Worm (Caenorhabditis elegans) whole organism, midembryonic: ENCODE measurements around the gene srsx-35.

ENCODE experiments used
- T22C8.4 ChIP-seq: fragments of 200-800 bp; sonication (Bioruptor generic); IDR thresholded peaks from 2 replicates; pipeline ENCODE4 v1.3.6; 2022; ENCODE audit warnings: missing genetic modification characterization, missing compliant biosample characterization
- cog-1 ChIP-seq: sonication (generic microtip); optimal IDR thresholded peaks from 2 replicates; lab custom pipeline; 2016; ENCODE audit warnings: missing genetic modification characterization, missing compliant biosample characterization
- flt-1 ChIP-seq: fragments of 200-800 bp; sonication (Bioruptor generic); IDR thresholded peaks from 2 replicates; pipeline ENCODE4 v1.3.6; 2022; ENCODE audit warnings: missing genetic modification characterization, missing compliant biosample characterization
- klf-2 ChIP-seq: fragments of 200-800 bp; sonication (Bioruptor generic); conservative IDR thresholded peaks from 2 replicates; pipeline ENCODE4 v1.3.6; 2022; ENCODE audit warnings: missing genetic modification reagents, missing genetic modification characterization, missing compliant biosample characterization
- med-1 ChIP-seq: sonication (generic microtip); optimal IDR thresholded peaks from 2 replicates; lab custom pipeline; 2017; ENCODE audit warnings: missing genetic modification characterization, mild to moderate bottlenecking, missing compliant biosample characterization, antibody characterized with exemption, missing genetic modification reagents; ENCODE audit not compliant: insufficient read depth
- ref-1 ChIP-seq: fragments of 200-800 bp; sonication (Bioruptor generic); conservative IDR thresholded peaks from 2 replicates; pipeline ENCODE4 v1.3.6; 2022; ENCODE audit warnings: missing genetic modification reagents, missing genetic modification characterization, missing compliant biosample characterization
- tab-1 ChIP-seq: fragments of 200-800 bp; sonication (Bioruptor generic); IDR thresholded peaks from 2 replicates; pipeline ENCODE4 v1.3.6; 2022; ENCODE audit warnings: missing genetic modification characterization, missing compliant biosample characterization
- ztf-23 ChIP-seq: fragments of 200-800 bp; sonication (Bioruptor generic); IDR thresholded peaks from 2 replicates; pipeline ENCODE4 v1.3.6; 2022; ENCODE audit warnings: missing genetic modification reagents, missing genetic modification characterization, missing compliant biosample characterization
- ztf-29 ChIP-seq: fragments of 200-800 bp; sonication (Bioruptor generic); IDR thresholded peaks from 2 replicates; pipeline ENCODE4 v1.3.6; 2022; ENCODE audit warnings: missing genetic modification reagents, missing genetic modification characterization, missing compliant biosample characterization

srsx-35 gene

ce11 chrV:20716830-20717441, 35.7 kb downstream of the srsx-35 start:
- no peak for TF ChIP-seq med-1
- TF ChIP-seq ztf-23 (GFP tag; lab: Robert Waterston, UW), result peak; percentile 41; the same call in 1 of the 2 replicates
- 0 out of 2 replicates have a peak, but pooled peaks have one; percentile 8 for TF ChIP-seq T22C8.4 (GFP tag; lab: Robert Waterston, UW)
- TF ChIP-seq ztf-29, result no peak
- no peak for TF ChIP-seq cog-1 (tag; lab: Kevin White, UChicago)
- TF ChIP-seq ref-1 (GFP tag; lab: Robert Waterston, UW), result no peak
- TF ChIP-seq flt-1 (GFP tag; lab: Robert Waterston, UW), result no peak
- TF ChIP-seq klf-2 (GFP tag; lab: Robert Waterston, UW), result no peak
- TF ChIP-seq tab-1 (GFP tag; lab: Robert Waterston, UW), result no peak

- no peak for TF ChIP-seq ztf-29
- no peak for TF ChIP-seq T22C8.4 (GFP tag; lab: Robert Waterston, UW)
- no peak for TF ChIP-seq med-1
- TF ChIP-seq ref-1 (GFP tag; lab: Robert Waterston, UW), result no peak
- no peak for TF ChIP-seq flt-1 (GFP tag; lab: Robert Waterston, UW)
- no peak for TF ChIP-seq ztf-23 (GFP tag; lab: Robert Waterston, UW)
- no peak for TF ChIP-seq cog-1 (tag; lab: Kevin White, UChicago)
- no peak for TF ChIP-seq klf-2 (GFP tag; lab: Robert Waterston, UW)
- no peak for TF ChIP-seq tab-1 (GFP tag; lab: Robert Waterston, UW)
These were observed 40.7 kb downstream of the srsx-35 start, which contains the start of gene Y44A6C.2 for ce11 chrV:20721934-20722333. Y44A6C.2 (plus strand) TSS chrV:20722234.

ce11 chrV:20722447-20722846, 41.2 kb downstream of the srsx-35 start:
- TF ChIP-seq ztf-23 (GFP tag; lab: Robert Waterston, UW), result no peak
- no peak for TF ChIP-seq ref-1 (GFP tag; lab: Robert Waterston, UW)
- TF ChIP-seq T22C8.4 (GFP tag; lab: Robert Waterston, UW), result no peak
- TF ChIP-seq klf-2 (GFP tag; lab: Robert Waterston, UW), result no peak
- TF ChIP-seq tab-1 (GFP tag; lab: Robert Waterston, UW), result no peak
- TF ChIP-seq ztf-29, result no peak
- TF ChIP-seq flt-1 (GFP tag; lab: Robert Waterston, UW), result no peak
- TF ChIP-seq med-1, result no peak
- TF ChIP-seq cog-1 (tag; lab: Kevin White, UChicago), result no peak

DNA sequence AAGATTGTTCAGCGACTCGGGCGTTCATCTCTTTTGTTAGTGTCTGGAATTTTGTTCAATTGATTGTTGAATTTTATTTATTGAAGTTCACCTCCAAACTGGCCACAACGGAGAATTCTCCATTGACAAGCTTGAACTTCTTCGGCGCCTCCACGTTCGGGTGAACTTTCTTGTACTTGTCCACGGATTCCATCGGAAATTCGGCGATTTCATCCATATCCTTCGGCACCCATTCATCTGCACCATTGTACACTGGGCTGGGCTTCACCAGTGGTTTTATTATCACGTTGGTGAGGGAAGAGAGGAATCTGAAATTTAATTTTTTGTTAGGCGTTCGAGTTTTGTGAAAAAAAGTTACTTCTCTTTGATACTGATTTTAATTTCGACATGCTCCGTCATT, 46.2 kb downstream of the srsx-35 start:
- TF ChIP-seq T22C8.4 (GFP tag; lab: Robert Waterston, UW), result no peak
- TF ChIP-seq klf-2 (GFP tag; lab: Robert Waterston, UW), result no peak
- no peak for TF ChIP-seq med-1
- no peak for TF ChIP-seq ref-1 (GFP tag; lab: Robert Waterston, UW)
- TF ChIP-seq ztf-23 (GFP tag; lab: Robert Waterston, UW), result no peak
- no peak for TF ChIP-seq flt-1 (GFP tag; lab: Robert Waterston, UW)
- no peak for TF ChIP-seq ztf-29
- no peak for TF ChIP-seq tab-1 (GFP tag; lab: Robert Waterston, UW)

- TF ChIP-seq ztf-29 (no peak), cog-1 (tag; lab: Kevin White, UChicago) (peak; percentile 54), ztf-23 (GFP tag; lab: Robert Waterston, UW) (no peak)
These were observed 47.6 kb downstream of the srsx-35 start, which contains the start of gene ipla-3 for ce11 chrV:20728763-20729350. ipla-3 (minus strand) TSS chrV:20729272.

DNA sequence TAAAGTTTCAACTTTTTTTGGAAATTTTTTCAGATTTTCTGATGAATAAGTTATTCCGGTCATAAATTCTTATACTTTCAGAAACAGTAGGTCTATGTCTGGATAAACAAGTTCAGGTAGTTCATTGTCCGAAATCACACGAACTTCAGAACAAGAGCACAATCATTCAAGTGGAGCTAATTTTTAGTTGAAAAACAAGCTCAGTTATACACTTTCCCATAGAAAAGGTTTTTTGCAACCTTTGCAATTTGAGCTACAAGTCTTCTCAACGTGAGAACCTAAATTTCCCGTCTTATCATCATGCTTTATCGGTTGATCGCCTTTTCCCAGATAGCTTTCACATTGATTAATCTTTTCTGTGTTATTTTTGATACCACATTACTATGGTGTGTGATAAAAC, 50.6 kb downstream of the srsx-35 start, which contains the start of gene srxa-1:
Gene srxa-1 (plus strand): TSS at position 301 of the 400 bp plus-strand sequence.
- TF ChIP-seq ztf-29, result no peak
- no peak for TF ChIP-seq cog-1 (tag; lab: Kevin White, UChicago)
- no peak for TF ChIP-seq klf-2 (GFP tag; lab: Robert Waterston, UW)
- no peak for TF ChIP-seq ztf-23 (GFP tag; lab: Robert Waterston, UW)
- TF ChIP-seq T22C8.4 (GFP tag; lab: Robert Waterston, UW), result no peak
- TF ChIP-seq med-1, result no peak
